Worm (Caenorhabditis elegans) whole organism, young adult: Measurements from ENCODE around the gene C23H3.9.
A peak's percentile ranks its signal among the peaks of the same experiment; 100 is the strongest.

Experiments used
- B0035.1 ChIP-seq: sonication (generic microtip); optimal IDR thresholded peaks from 2 replicates; lab custom pipeline; 2016; ENCODE audit warnings: missing genetic modification characterization, mild to moderate bottlenecking, missing compliant biosample characterization, missing genotype, missing genetic modification reagents
- B0261.1 ChIP-seq: sonication (generic microtip); optimal IDR thresholded peaks from 2 replicates; lab custom pipeline; 2016; ENCODE audit warnings: mild to moderate bottlenecking, missing genetic modification characterization, moderate library complexity, missing compliant biosample characterization
- B0336.3 ChIP-seq: fragments of 200-800 bp; sonication (Bioruptor generic); IDR thresholded peaks from 2 replicates; pipeline ENCODE4 v1.3.6; 2022; ENCODE audit warnings: missing genetic modification characterization, missing compliant biosample characterization
- D2030.7 ChIP-seq: fragments of 200-800 bp; sonication (Bioruptor generic); IDR thresholded peaks from 2 replicates; pipeline ENCODE4 v1.3.6; 2022; ENCODE audit warnings: missing genetic modification reagents, missing genetic modification characterization, missing compliant biosample characterization
- F23B12.7 ChIP-seq: sonication (generic microtip); optimal IDR thresholded peaks from 2 replicates; lab custom pipeline; 2017; ENCODE audit warnings: missing genetic modification characterization, mild to moderate bottlenecking, missing compliant biosample characterization, antibody characterized with exemption, moderate library complexity; ENCODE audit not compliant: insufficient read depth
- ZK185.1 ChIP-seq: sonication (generic microtip); optimal IDR thresholded peaks from 2 replicates; lab custom pipeline; 2016; ENCODE audit warnings: mild to moderate bottlenecking, missing genetic modification characterization, missing compliant biosample characterization; ENCODE audit not compliant: poor library complexity, severe bottlenecking
- aptf-3 ChIP-seq: fragments of 200-800 bp; sonication (Bioruptor generic); IDR thresholded peaks from 2 replicates; pipeline ENCODE4 v1.3.6; 2022; ENCODE audit warnings: missing genetic modification characterization, missing compliant biosample characterization
- atf-7 ChIP-seq: sonication (generic microtip); optimal IDR thresholded peaks from 2 replicates; lab custom pipeline; 2017; ENCODE audit warnings: mild to moderate bottlenecking, missing genetic modification characterization, missing compliant biosample characterization
- attf-3 ChIP-seq: fragments of 200-800 bp; sonication (Bioruptor generic); conservative IDR thresholded peaks from 2 replicates; pipeline ENCODE4 v1.3.6; 2022; ENCODE audit warnings: missing genetic modification reagents, missing genetic modification characterization, missing compliant biosample characterization
- cebp-1 ChIP-seq, 2 experiments: fragments of 200-800 bp in 1 of 2; sonication (Bioruptor generic) in 1 of 2; sonication (generic microtip) in 1 of 2; IDR thresholded peaks in 1 of 2; optimal IDR thresholded peaks in 1 of 2; 2 replicates each; pipeline versions ENCODE4 v1.3.6 to Lab custom; 2017 to 2022; ENCODE audit warnings: missing compliant biosample characterization in 2 of 2, missing genetic modification characterization in 2 of 2, mild to moderate bottlenecking in 1 of 2, missing genetic modification reagents in 1 of 2, moderate library complexity in 1 of 2
- ceh-27 ChIP-seq: fragments of 200-800 bp; sonication (Bioruptor generic); optimal IDR thresholded peaks from 2 replicates; lab custom pipeline; 2018; ENCODE audit warnings: mild to moderate bottlenecking, missing genetic modification characterization, moderate library complexity, missing compliant biosample characterization
- chd-7 ChIP-seq: sonication (generic microtip); optimal IDR thresholded peaks from 2 replicates; lab custom pipeline; 2016; ENCODE audit warnings: mild to moderate bottlenecking, missing genetic modification characterization, moderate library complexity, missing compliant biosample characterization
- dox-1 ChIP-seq: fragments of 200-800 bp; sonication (Bioruptor generic); IDR thresholded peaks from 2 replicates; pipeline ENCODE4 v1.3.6; 2022; ENCODE audit warnings: missing genetic modification reagents, missing genetic modification characterization, missing compliant biosample characterization
- dpff-1 ChIP-seq: sonication (generic microtip); optimal IDR thresholded peaks from 2 replicates; lab custom pipeline; 2017; ENCODE audit warnings: mild to moderate bottlenecking, missing genetic modification characterization, missing compliant biosample characterization
- efl-1 ChIP-seq: fragments of 150-350 bp; optimal IDR thresholded peaks from 2 replicates; lab custom pipeline; 2014; ENCODE audit warnings: missing biosample characterization, missing genetic modification reagents, missing genetic modification characterization
- egl-44 ChIP-seq: fragments of 200-800 bp; sonication (Bioruptor generic); IDR thresholded peaks from 2 replicates; pipeline ENCODE4 v1.3.6; 2022; ENCODE audit warnings: missing genetic modification reagents, missing genetic modification characterization, missing compliant biosample characterization
- ekl-4 ChIP-seq: fragments of 200-800 bp; sonication (Bioruptor generic); IDR thresholded peaks from 2 replicates; pipeline ENCODE4 v1.3.6; 2022; ENCODE audit warnings: missing genetic modification reagents, missing genetic modification characterization, missing compliant biosample characterization
- ets-4 ChIP-seq: fragments of 200-800 bp; sonication (Bioruptor generic); optimal IDR thresholded peaks from 2 replicates; lab custom pipeline; 2018; ENCODE audit warnings: mild to moderate bottlenecking, missing genetic modification characterization, missing compliant biosample characterization
- fkh-3 ChIP-seq: sonication (generic microtip); optimal IDR thresholded peaks from 2 replicates; lab custom pipeline; 2016; ENCODE audit warnings: mild to moderate bottlenecking, missing genetic modification characterization, missing compliant biosample characterization
- hmg-20 ChIP-seq: fragments of 200-800 bp; sonication (Bioruptor generic); IDR thresholded peaks from 2 replicates; pipeline ENCODE4 v1.3.6; 2022; ENCODE audit warnings: missing genetic modification reagents, missing genetic modification characterization, missing compliant biosample characterization
- lag-1 ChIP-seq: fragments of 200-800 bp; sonication (Bioruptor generic); IDR thresholded peaks from 2 replicates; pipeline ENCODE4 v1.3.6; 2022; ENCODE audit warnings: missing genetic modification reagents, missing genetic modification characterization, missing compliant biosample characterization
- let-526 ChIP-seq: fragments of 200-800 bp; sonication (Bioruptor generic); IDR thresholded peaks from 2 replicates; pipeline ENCODE4 v1.3.6; 2022; ENCODE audit warnings: missing genetic modification reagents, missing genetic modification characterization, missing compliant biosample characterization
- lin-35 ChIP-seq, 3 experiments: fragments of 150-350 bp in 2 of 3; sonication (generic microtip) in 1 of 3; optimal IDR thresholded peaks; 2 replicates each; lab custom pipeline; 2014 to 2018; ENCODE audit warnings: missing biosample characterization in 3 of 3, missing genetic modification characterization in 3 of 3, missing genetic modification reagents in 3 of 3
- lin-40 ChIP-seq: sonication (generic microtip); optimal IDR thresholded peaks from 2 replicates; lab custom pipeline; 2016; ENCODE audit warnings: missing genetic modification characterization, mild to moderate bottlenecking, missing compliant biosample characterization, missing genotype, missing genetic modification reagents
- lsl-1 ChIP-seq: fragments of 200-800 bp; sonication (Bioruptor generic); optimal IDR thresholded peaks from 2 replicates; lab custom pipeline; 2018; ENCODE audit warnings: mild to moderate bottlenecking, missing genetic modification characterization, moderate library complexity, missing compliant biosample characterization
- mel-28 ChIP-seq: sonication (generic microtip); optimal IDR thresholded peaks from 2 replicates; lab custom pipeline; 2016; ENCODE audit warnings: borderline replicate concordance, mild to moderate bottlenecking, missing genetic modification characterization, missing compliant biosample characterization
- mxl-1 ChIP-seq: sonication (generic microtip); optimal IDR thresholded peaks from 2 replicates; lab custom pipeline; 2016; ENCODE audit warnings: missing genetic modification characterization, missing compliant biosample characterization
- nfya-2 ChIP-seq: fragments of 200-800 bp; sonication (Bioruptor generic); IDR thresholded peaks from 2 replicates; pipeline ENCODE4 v1.3.6; 2022; ENCODE audit warnings: missing genetic modification reagents, missing genetic modification characterization, missing compliant biosample characterization
- nhr-120 ChIP-seq: fragments of 200-800 bp; sonication (Bioruptor generic); IDR thresholded peaks from 2 replicates; pipeline ENCODE4 v1.3.6; 2022; ENCODE audit warnings: missing genetic modification characterization, missing compliant biosample characterization
- rec-8 ChIP-seq, 2 experiments: sonication (generic microtip); optimal IDR thresholded peaks; 2 replicates each; lab custom pipeline; 2016; ENCODE audit warnings: mild to moderate bottlenecking in 2 of 2, missing genetic modification characterization in 2 of 2, missing genetic modification reagents in 2 of 2, missing genotype in 2 of 2, missing biosample characterization in 1 of 2, missing compliant biosample characterization in 1 of 2, moderate library complexity in 1 of 2
- repo-1 ChIP-seq: sonication (generic microtip); optimal IDR thresholded peaks from 2 replicates; lab custom pipeline; 2017; ENCODE audit warnings: mild to moderate bottlenecking, missing genetic modification characterization, missing compliant biosample characterization
- tbp1 ChIP-seq: fragments of 200-800 bp; sonication (Bioruptor generic); optimal IDR thresholded peaks from 2 replicates; lab custom pipeline; 2018; ENCODE audit warnings: mild to moderate bottlenecking, missing genetic modification characterization, missing compliant biosample characterization
- tbx-9 ChIP-seq: sonication (generic microtip); optimal IDR thresholded peaks from 2 replicates; lab custom pipeline; 2016; ENCODE audit warnings: borderline replicate concordance, missing genetic modification characterization, inconsistent platforms, missing compliant biosample characterization
- tlf-1 ChIP-seq: fragments of 200-800 bp; sonication (Bioruptor generic); optimal IDR thresholded peaks from 2 replicates; lab custom pipeline; 2018; ENCODE audit warnings: mild to moderate bottlenecking, missing genetic modification characterization, missing compliant biosample characterization
- unc-62 ChIP-seq: fragments of 150-350 bp; optimal IDR thresholded peaks from 2 replicates; lab custom pipeline; 2014; ENCODE audit warnings: missing biosample characterization, missing genetic modification reagents, missing genetic modification characterization
- xnd-1 ChIP-seq: sonication (generic microtip); optimal IDR thresholded peaks from 2 replicates; lab custom pipeline; 2016; ENCODE audit warnings: missing genotype, missing genetic modification reagents, missing genetic modification characterization, missing compliant biosample characterization
- ztf-18 ChIP-seq: sonication (generic microtip); optimal IDR thresholded peaks from 2 replicates; lab custom pipeline; 2016; ENCODE audit warnings: missing genotype, mild to moderate bottlenecking, missing genetic modification characterization, missing compliant biosample characterization
- ztf-26 ChIP-seq: sonication (generic microtip); optimal IDR thresholded peaks from 2 replicates; lab custom pipeline; 2017; ENCODE audit warnings: missing genetic modification characterization, missing compliant biosample characterization
- ztf-28 ChIP-seq: fragments of 200-800 bp; sonication (Bioruptor generic); IDR thresholded peaks from 2 replicates; pipeline ENCODE4 v1.3.6; 2022; ENCODE audit warnings: missing genetic modification reagents, missing genetic modification characterization, missing compliant biosample characterization
- ztf-3 ChIP-seq: fragments of 200-800 bp; sonication (Bioruptor generic); optimal IDR thresholded peaks from 2 replicates; lab custom pipeline; 2018; ENCODE audit warnings: mild to moderate bottlenecking, missing genetic modification characterization, missing compliant biosample characterization

Gene C23H3.9

ce11 chrII:33904-34303 lies 45.2 kb downstream of the C23H3.9 start, which contains the start of gene F23F1.2:
Gene F23F1.2, plus strand, starts transcription at chrII:34204.
- TF ChIP-seq dox-1 (GFP tag; lab: Robert Waterston, UW) (no peak), B0035.1 (tag; lab: Kevin White, UChicago) (no peak), ztf-3 (GFP tag; lab: Kevin White, UChicago) (no peak), mel-28 (tag; lab: Kevin White, UChicago) (no peak), B0336.3 (GFP tag; lab: Robert Waterston, UW) (no peak), ets-4 (GFP tag; lab: Kevin White, UChicago) (no peak), fkh-3 (tag; lab: Kevin White, UChicago) (no peak), ceh-27 (GFP tag; lab: Kevin White, UChicago) (no peak), ztf-26 (no peak), F23B12.7 (no peak), nfya-2 (GFP tag; lab: Robert Waterston, UW) (no peak), ztf-28 (no peak), dpff-1 (tag; lab: Kevin White, UChicago) (no peak)
- TF ChIP-seq, all 124 proteins: peak for 0

- TF ChIP-seq nfya-2 (GFP tag; lab: Robert Waterston, UW) (no peak), attf-3 (peak; percentile 79), ztf-28 (no peak), atf-7 (tag; lab: Kevin White, UChicago) (no peak), ekl-4 (GFP tag; lab: Robert Waterston, UW) (no peak), B0035.1 (tag; lab: Kevin White, UChicago) (no peak), B0261.1 (tag; lab: Kevin White, UChicago) (no peak), mxl-1 (tag; lab: Kevin White, UChicago) (no peak), cebp-1 (GFP tag; IDR thresholded peaks at IDR 0.05; lab: Robert Waterston, UW) (peak; percentile 94), cebp-1 (tag; optimal IDR thresholded peaks at IDR 0.05; lab: Kevin White, UChicago) (peak; percentile 98), lsl-1 (GFP tag; lab: Kevin White, UChicago) (no peak)
Measured at ce11 chrII:31521-31920, 47.5 kb downstream of the C23H3.9 start, which contains the start of the genes F23F1.5 and fbxc-54. Gene F23F1.5, minus strand, starts transcription at chrII:31584. Gene fbxc-54, plus strand, starts transcription at chrII:31719.

DNA sequence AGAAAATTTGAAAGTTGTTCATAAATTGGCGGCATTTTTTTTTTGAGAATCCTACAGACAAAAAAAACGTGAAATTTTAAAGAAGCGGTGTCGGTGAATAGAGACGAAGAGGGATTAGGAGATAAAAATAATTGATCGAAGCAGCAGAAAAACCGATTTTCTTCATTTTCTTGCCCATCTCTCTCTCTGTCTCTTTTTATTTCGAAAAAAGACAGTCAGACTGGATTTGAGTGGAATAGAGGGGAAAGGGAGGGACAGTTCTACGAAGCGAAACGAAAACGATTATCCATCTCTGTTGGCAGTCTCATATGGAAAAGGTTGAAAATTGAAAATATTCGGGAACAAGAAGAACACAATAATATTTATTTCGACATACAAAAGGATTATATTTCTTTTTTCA lies 49.5 kb downstream of the C23H3.9 start:
- TF ChIP-seq efl-1 (GFP tag; lab: Kevin White, UChicago) = no peak
- no peak for TF ChIP-seq let-526 (GFP tag; lab: Robert Waterston, UW)
- no peak for TF ChIP-seq aptf-3 (GFP tag; lab: Robert Waterston, UW)
- no peak for TF ChIP-seq nfya-2 (GFP tag; lab: Robert Waterston, UW)
- TF ChIP-seq egl-44 (GFP tag; lab: Robert Waterston, UW) = no peak
- no peak for TF ChIP-seq D2030.7 (GFP tag; lab: Robert Waterston, UW)

- TF ChIP-seq nhr-120 (GFP tag; lab: Robert Waterston, UW) (no peak), ZK185.1 (tag; lab: Kevin White, UChicago) (no peak), mel-28 (tag; lab: Kevin White, UChicago) (no peak)
Measured at ce11 chrII:28283-28682, 50.8 kb downstream of the C23H3.9 start, which contains the start of gene F23F1.4. Gene F23F1.4, minus strand, starts transcription at chrII:28423.

- TF ChIP-seq lin-40 (tag; lab: Kevin White, UChicago) = peak; percentile 82
- no peak for TF ChIP-seq B0035.1 (tag; lab: Kevin White, UChicago)
- no peak for TF ChIP-seq tbx-9 (tag; lab: Kevin White, UChicago)
- TF ChIP-seq xnd-1 (tag; lab: Kevin White, UChicago) = no peak
- TF ChIP-seq repo-1 (tag; lab: Kevin White, UChicago) = peak; percentile 53
- no peak for TF ChIP-seq lag-1
- peak; percentile 94 for TF ChIP-seq ztf-18
- peak; percentile 1 to 83 (median 58) for TF ChIP-seq lin-35 (GFP tag; optimal IDR thresholded peaks at IDR 0.05; lab: Kevin White, UChicago)
- no peak for TF ChIP-seq unc-62 (GFP tag; lab: Kevin White, UChicago)
- TF ChIP-seq chd-7 (tag; lab: Kevin White, UChicago) = no peak
- TF ChIP-seq tlf-1 (GFP tag; lab: Kevin White, UChicago) = peak; percentile 36
- no peak for TF ChIP-seq rec-8 (tag; optimal IDR thresholded peaks at IDR 0.05; lab: Kevin White, UChicago)
- no peak for TF ChIP-seq dpff-1 (tag; lab: Kevin White, UChicago)
- TF ChIP-seq hmg-20 (GFP tag; lab: Robert Waterston, UW) = 0 out of 2 replicates have a peak, but pooled peaks have one; percentile 36
- peak; percentile 19 for TF ChIP-seq tbp1 (GFP tag; lab: Kevin White, UChicago)
- TF ChIP-seq dox-1 (GFP tag; lab: Robert Waterston, UW) = peak; percentile 64; the same call in 1 of the 2 replicates
Measured at ce11 chrII:24559-24998, 54.5 kb downstream of the C23H3.9 start, which contains the start of gene enee-1. Gene enee-1, plus strand, starts transcription at chrII:24666.
